Worm (Caenorhabditis elegans) whole organism, L4 larva: ENCODE measurements around the gene nhr-123.

Experiments
- D1046.2 ChIP-seq: fragments of 200-800 bp; sonication (Bioruptor generic); IDR thresholded peaks from 2 replicates; pipeline ENCODE4 v1.3.6; 2022; ENCODE audit warnings: missing genetic modification characterization, missing compliant biosample characterization
- F26F4.8 ChIP-seq: fragments of 200-800 bp; sonication (Bioruptor generic); conservative IDR thresholded peaks from 2 replicates; pipeline ENCODE4 v1.3.6; 2022; ENCODE audit warnings: missing genetic modification characterization, missing compliant biosample characterization
- F37D6.2 ChIP-seq: sonication (generic microtip); optimal IDR thresholded peaks from 2 replicates; lab custom pipeline; 2016; ENCODE audit warnings: mild to moderate bottlenecking, missing genetic modification characterization, missing compliant biosample characterization
- F44E2.7 ChIP-seq: fragments of 200-800 bp; sonication (Bioruptor generic); IDR thresholded peaks from 2 replicates; pipeline ENCODE4 v2.1.2; 2022; ENCODE audit warnings: missing genetic modification characterization, missing compliant biosample characterization
- Y105C5A.15 ChIP-seq: fragments of 200-800 bp; sonication (Bioruptor generic); IDR thresholded peaks from 2 replicates; pipeline ENCODE4 v1.3.6; 2022; ENCODE audit warnings: missing genetic modification characterization, missing compliant biosample characterization
- Y5F2A.4 ChIP-seq: fragments of 200-800 bp; sonication (Bioruptor generic); optimal IDR thresholded peaks from 2 replicates; lab custom pipeline; 2018; ENCODE audit warnings: mild to moderate bottlenecking, missing genetic modification characterization, missing compliant biosample characterization
- Y75B8A.6 ChIP-seq: fragments of 200-800 bp; sonication (Bioruptor generic); IDR thresholded peaks from 2 replicates; pipeline ENCODE4 v1.3.6; 2022; ENCODE audit warnings: missing genetic modification reagents, missing genetic modification characterization, missing compliant biosample characterization
- ZK337.2 ChIP-seq: fragments of 200-800 bp; sonication (Bioruptor generic); IDR thresholded peaks from 2 replicates; pipeline ENCODE4 v1.3.6; 2022; ENCODE audit warnings: missing genetic modification reagents, missing genetic modification characterization, missing compliant biosample characterization
- ZK546.5 ChIP-seq, 2 experiments: sonication (generic microtip); optimal IDR thresholded peaks; 2 replicates each; lab custom pipeline; 2017; ENCODE audit warnings: missing biosample characterization in 2 of 2, missing genetic modification characterization in 2 of 2
- aha-1 ChIP-seq: fragments of 150-350 bp; peaks from one replicate; lab custom pipeline; 2014; ENCODE audit warnings: missing biosample characterization, missing genetic modification characterization
- ceh-28 ChIP-seq: fragments of 150-350 bp; optimal IDR thresholded peaks from 2 replicates; lab custom pipeline; 2014; ENCODE audit warnings: missing biosample characterization, missing genetic modification reagents, missing genetic modification characterization
- ceh-44 ChIP-seq: fragments of 200-800 bp; sonication (Bioruptor generic); IDR thresholded peaks from 2 replicates; pipeline ENCODE4 v1.3.6; 2022; ENCODE audit warnings: missing genetic modification reagents, missing genetic modification characterization, missing compliant biosample characterization
- ceh-62 ChIP-seq: sonication (generic microtip); optimal IDR thresholded peaks from 2 replicates; lab custom pipeline; 2017; ENCODE audit warnings: missing biosample characterization, missing genetic modification characterization
- ces-1 ChIP-seq: fragments of 150-350 bp; sonication (generic microtip); optimal IDR thresholded peaks from 4 replicates; lab custom pipeline; 2014; ENCODE audit warnings: missing biosample characterization, missing genetic modification reagents, missing genetic modification characterization
- cey-2 ChIP-seq: sonication (generic microtip); optimal IDR thresholded peaks from 3 replicates; lab custom pipeline; 2017; ENCODE audit warnings: missing genetic modification characterization, mild to moderate bottlenecking, missing compliant biosample characterization, antibody characterized with exemption, borderline replicate concordance; ENCODE audit not compliant: insufficient read depth
- ctbp-1 ChIP-seq: fragments of 200-800 bp; sonication (Bioruptor generic); IDR thresholded peaks from 2 replicates; pipeline ENCODE4 v1.3.6; 2022; ENCODE audit warnings: missing genetic modification reagents, missing genetic modification characterization, missing compliant biosample characterization
- daf-12 ChIP-seq: fragments of 150-350 bp; optimal IDR thresholded peaks from 2 replicates; lab custom pipeline; 2014; ENCODE audit warnings: missing biosample characterization, missing genetic modification reagents, missing genetic modification characterization
- daf-19 ChIP-seq: fragments of 200-800 bp; sonication (Bioruptor generic); conservative IDR thresholded peaks from 2 replicates; pipeline ENCODE4 v1.3.6; 2022; ENCODE audit warnings: missing genetic modification characterization, missing compliant biosample characterization
- daf-8 ChIP-seq: fragments of 200-800 bp; sonication (Bioruptor generic); IDR thresholded peaks from 2 replicates; pipeline ENCODE4 v1.3.6; 2022; ENCODE audit warnings: missing genetic modification characterization, missing compliant biosample characterization
- dmd-8 ChIP-seq: fragments of 200-800 bp; sonication (Bioruptor generic); IDR thresholded peaks from 2 replicates; pipeline ENCODE4 v1.3.6; 2022; ENCODE audit warnings: missing genetic modification characterization, missing compliant biosample characterization
- dmd-9 ChIP-seq: fragments of 200-800 bp; sonication (Bioruptor generic); IDR thresholded peaks from 2 replicates; pipeline ENCODE4 v1.3.6; 2022; ENCODE audit warnings: missing genetic modification reagents, missing genetic modification characterization, missing compliant biosample characterization
- egl-43 ChIP-seq: fragments of 200-800 bp; sonication (Bioruptor generic); IDR thresholded peaks from 2 replicates; pipeline ENCODE4 v1.3.6; 2022; ENCODE audit warnings: missing genetic modification reagents, missing genetic modification characterization, missing compliant biosample characterization
- fos-1 ChIP-seq: fragments of 150-350 bp; optimal IDR thresholded peaks from 2 replicates; lab custom pipeline; 2014; ENCODE audit warnings: missing biosample characterization, missing genetic modification characterization
- hif-1 ChIP-seq, 2 experiments: sonication (generic microtip); optimal IDR thresholded peaks; 2 replicates each; lab custom pipeline; 2016 to 2017; ENCODE audit warnings: missing compliant biosample characterization in 2 of 2, missing genetic modification characterization in 2 of 2, missing genetic modification reagents in 2 of 2, missing genotype in 2 of 2, mild to moderate bottlenecking in 1 of 2
- hlh-11 ChIP-seq: fragments of 200-800 bp; sonication (Bioruptor generic); optimal IDR thresholded peaks from 2 replicates; lab custom pipeline; 2018; ENCODE audit warnings: mild to moderate bottlenecking, missing genetic modification characterization, missing compliant biosample characterization
- hmg-1.1 ChIP-seq: fragments of 200-800 bp; sonication (Bioruptor generic); IDR thresholded peaks from 2 replicates; pipeline ENCODE4 v1.3.6; 2022; ENCODE audit warnings: missing genetic modification reagents, missing genetic modification characterization, missing compliant biosample characterization
- lin-13 ChIP-seq: fragments of 150-350 bp; optimal IDR thresholded peaks from 2 replicates; lab custom pipeline; 2014; ENCODE audit warnings: missing biosample characterization, missing genetic modification reagents, missing genetic modification characterization
- lin-15B ChIP-seq: fragments of 150-350 bp; sonication (generic microtip); optimal IDR thresholded peaks from 3 replicates; lab custom pipeline; 2014; ENCODE audit warnings: missing biosample characterization, missing genetic modification characterization
- lin-38 ChIP-seq: fragments of 200-800 bp; sonication (Bioruptor generic); IDR thresholded peaks from 2 replicates; pipeline ENCODE4 v1.3.6; 2022; ENCODE audit warnings: missing genetic modification reagents, missing genetic modification characterization, missing compliant biosample characterization
- lin-39 ChIP-seq: fragments of 150-350 bp; optimal IDR thresholded peaks from 2 replicates; lab custom pipeline; 2014; ENCODE audit warnings: missing biosample characterization, missing genetic modification reagents, missing genetic modification characterization
- lsy-2 ChIP-seq, 2 experiments: fragments of 150-350 bp in 1 of 2; sonication (generic microtip) in 1 of 2; optimal IDR thresholded peaks; 2 replicates each; lab custom pipeline; 2014 to 2017; ENCODE audit warnings: missing biosample characterization in 2 of 2, missing genetic modification characterization in 2 of 2
- madf-5 ChIP-seq, 2 experiments: fragments of 200-800 bp; sonication (Bioruptor generic); IDR thresholded peaks; 2 replicates each; pipeline ENCODE4 v1.3.6; 2022; ENCODE audit warnings: missing compliant biosample characterization in 2 of 2, missing genetic modification characterization in 2 of 2
- madf-9 ChIP-seq: fragments of 200-800 bp; sonication (Bioruptor generic); conservative IDR thresholded peaks from 2 replicates; pipeline ENCODE4 v1.3.6; 2022; ENCODE audit warnings: missing genetic modification reagents, missing genetic modification characterization, missing compliant biosample characterization
- mdt-29 ChIP-seq: fragments of 200-800 bp; sonication (Bioruptor generic); IDR thresholded peaks from 2 replicates; pipeline ENCODE4 v1.3.6; 2022; ENCODE audit warnings: missing genetic modification reagents, missing genetic modification characterization, missing compliant biosample characterization
- mep-1 ChIP-seq: fragments of 150-350 bp; sonication (generic microtip); optimal IDR thresholded peaks from 3 replicates; lab custom pipeline; 2014; ENCODE audit warnings: missing biosample characterization, missing genetic modification characterization
- mes-2 ChIP-seq: sonication (generic microtip); optimal IDR thresholded peaks from 2 replicates; lab custom pipeline; 2016; ENCODE audit warnings: missing genotype, mild to moderate bottlenecking, missing genetic modification characterization, missing compliant biosample characterization; ENCODE audit not compliant: poor library complexity, severe bottlenecking
- mxl-3 ChIP-seq: fragments of 200-800 bp; sonication (Bioruptor generic); optimal IDR thresholded peaks from 2 replicates; lab custom pipeline; 2018; ENCODE audit warnings: mild to moderate bottlenecking, missing genetic modification characterization, missing compliant biosample characterization
- nhr-10 ChIP-seq: fragments of 150-350 bp; optimal IDR thresholded peaks from 2 replicates; lab custom pipeline; 2014; ENCODE audit warnings: missing biosample characterization, missing genetic modification characterization
- nhr-102 ChIP-seq: sonication (generic microtip); optimal IDR thresholded peaks from 2 replicates; lab custom pipeline; 2016; ENCODE audit warnings: mild to moderate bottlenecking, missing genetic modification characterization, moderate library complexity, missing compliant biosample characterization
- nhr-25 ChIP-seq: sonication (generic microtip); optimal IDR thresholded peaks from 2 replicates; lab custom pipeline; 2017; ENCODE audit warnings: missing genetic modification characterization, mild to moderate bottlenecking, missing compliant biosample characterization, antibody characterized with exemption, moderate library complexity, borderline replicate concordance; ENCODE audit not compliant: insufficient read depth
- nhr-41 ChIP-seq: fragments of 200-800 bp; sonication (Bioruptor generic); IDR thresholded peaks from 2 replicates; pipeline ENCODE4 v1.3.6; 2022; ENCODE audit warnings: missing genetic modification reagents, missing genetic modification characterization, missing compliant biosample characterization
- nhr-42 ChIP-seq: fragments of 200-800 bp; sonication (Bioruptor generic); IDR thresholded peaks from 2 replicates; pipeline ENCODE4 v1.3.6; 2022; ENCODE audit warnings: missing genetic modification characterization, missing compliant biosample characterization
- nhr-48 ChIP-seq: sonication (generic microtip); optimal IDR thresholded peaks from 2 replicates; lab custom pipeline; 2016; ENCODE audit warnings: mild to moderate bottlenecking, missing genetic modification characterization, missing compliant biosample characterization
- nhr-76 ChIP-seq: fragments of 150-350 bp; optimal IDR thresholded peaks from 2 replicates; lab custom pipeline; 2014; ENCODE audit warnings: missing biosample characterization, missing genetic modification characterization
- nhr-77 ChIP-seq: fragments of 150-350 bp; optimal IDR thresholded peaks from 2 replicates; lab custom pipeline; 2014; ENCODE audit warnings: missing biosample characterization, missing genetic modification characterization
- php-3 ChIP-seq: fragments of 200-800 bp; sonication (Bioruptor generic); IDR thresholded peaks from 2 replicates; pipeline ENCODE4 v1.3.6; 2022; ENCODE audit warnings: missing genetic modification reagents, missing genetic modification characterization, missing compliant biosample characterization
- snpc-4 ChIP-seq: fragments of 150-350 bp; optimal IDR thresholded peaks from 2 replicates; lab custom pipeline; 2014; ENCODE audit warnings: missing biosample characterization, missing genetic modification characterization
- spr-1 ChIP-seq: sonication (generic microtip); optimal IDR thresholded peaks from 2 replicates; lab custom pipeline; 2016; ENCODE audit warnings: mild to moderate bottlenecking, missing genetic modification characterization, missing compliant biosample characterization
- unc-130 ChIP-seq: sonication (generic microtip); optimal IDR thresholded peaks from 2 replicates; lab custom pipeline; 2016; ENCODE audit warnings: missing genetic modification reagents, missing genetic modification characterization, missing compliant biosample characterization
- zag-1 ChIP-seq: fragments of 150-350 bp; optimal IDR thresholded peaks from 2 replicates; lab custom pipeline; 2014; ENCODE audit warnings: missing biosample characterization, missing genetic modification characterization
- zfp-2 ChIP-seq: sonication (generic microtip); optimal IDR thresholded peaks from 2 replicates; lab custom pipeline; 2016; ENCODE audit warnings: mild to moderate bottlenecking, missing genetic modification characterization, missing compliant biosample characterization
- ztf-11 ChIP-seq: fragments of 150-350 bp; optimal IDR thresholded peaks from 2 replicates; lab custom pipeline; 2014; ENCODE audit warnings: missing biosample characterization, missing genetic modification characterization

Gene nhr-123

DNA sequence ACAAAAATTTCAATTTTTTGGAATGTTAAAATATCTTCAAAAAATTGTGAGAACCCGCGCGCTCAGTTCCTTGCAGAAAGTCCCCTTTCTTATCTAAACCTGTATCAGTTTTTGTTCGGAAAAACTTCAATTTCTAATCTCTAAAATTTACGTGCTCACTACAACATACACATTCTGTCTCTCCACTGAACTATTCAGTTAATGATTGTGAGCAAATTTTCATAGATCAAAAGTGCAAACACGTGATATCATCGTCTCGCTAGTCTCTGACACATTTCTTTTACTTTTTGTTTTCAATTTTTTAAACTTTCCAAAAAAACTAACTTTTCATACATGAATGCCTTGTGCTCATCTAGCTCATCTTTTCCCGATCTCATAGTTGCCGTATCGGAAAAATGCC lies 8.2 kb downstream of the nhr-123 start, which contains the start of gene nhr-203 (continued):
- TF ChIP-seq hif-1 (tag; optimal IDR thresholded peaks at IDR 0.05; lab: Kevin White, UChicago) (peak in 1 of 2 experiments; percentile 14), lin-39 (tag; lab: Kevin White, UChicago) (no peak), nhr-25 (no peak), zfp-2 (no peak), nhr-102 (tag; lab: Kevin White, UChicago) (peak; percentile 35), daf-12 (tag; lab: Kevin White, UChicago) (no peak), F44E2.7 (GFP tag; lab: Robert Waterston, UW) (no peak), fos-1 (tag; lab: Kevin White, UChicago) (no peak), lin-38 (GFP tag; lab: Robert Waterston, UW) (no peak), lin-13 (GFP tag; lab: Kevin White, UChicago) (no peak), dmd-8 (GFP tag; lab: Robert Waterston, UW) (no peak), cey-2 (no peak), dmd-9 (GFP tag; lab: Robert Waterston, UW) (no peak), ztf-11 (tag; lab: Kevin White, UChicago) (no peak), F26F4.8 (GFP tag; lab: Robert Waterston, UW) (no peak), mdt-29 (no peak), ctbp-1 (GFP tag; lab: Robert Waterston, UW) (no peak), hmg-1.1 (GFP tag; lab: Robert Waterston, UW) (no peak), Y5F2A.4 (GFP tag; lab: Kevin White, UChicago) (no peak), nhr-41 (GFP tag; lab: Robert Waterston, UW) (no peak), unc-130 (GFP tag; lab: Kevin White, UChicago) (no peak), ZK546.5 (tag; optimal IDR thresholded peaks at IDR 0.05; lab: Kevin White, UChicago) (no peak), spr-1 (no peak), snpc-4 (tag; lab: Kevin White, UChicago) (no peak), madf-5 (GFP tag; IDR thresholded peaks at IDR 0.05; lab: Robert Waterston, UW) (no peak), Y75B8A.6 (GFP tag; lab: Robert Waterston, UW) (no peak), ceh-62 (tag; lab: Kevin White, UChicago) (no peak), aha-1 (tag; lab: Kevin White, UChicago) (no peak), Y105C5A.15 (GFP tag; lab: Robert Waterston, UW) (no peak), madf-9 (no peak), daf-8 (no peak), nhr-42 (GFP tag; lab: Robert Waterston, UW) (no peak), mep-1 (tag; lab: Kevin White, UChicago) (no peak), nhr-77 (peak; percentile 66), F37D6.2 (tag; lab: Kevin White, UChicago) (no peak), lsy-2 (tag; optimal IDR thresholded peaks at IDR 0.05; lab: Kevin White, UChicago) (peak in 1 of 2 experiments; percentile 6), D1046.2 (GFP tag; lab: Robert Waterston, UW) (no peak), ceh-28 (tag; lab: Kevin White, UChicago) (no peak), nhr-48 (tag; lab: Kevin White, UChicago) (peak; percentile 49), egl-43 (no peak), mxl-3 (no peak), lin-15B (no peak), daf-19 (GFP tag; lab: Robert Waterston, UW) (no peak), hlh-11 (peak; percentile 63), zag-1 (tag; lab: Kevin White, UChicago) (no peak), ZK337.2 (GFP tag; lab: Robert Waterston, UW) (no peak), ces-1 (GFP tag; lab: Kevin White, UChicago) (no peak), nhr-10 (no peak), php-3 (GFP tag; lab: Robert Waterston, UW) (peak; percentile 76), nhr-76 (tag; lab: Kevin White, UChicago) (no peak), ceh-44 (no peak), mes-2 (tag; lab: Kevin White, UChicago) (peak; percentile 39)
